Fruit fly (Drosophila melanogaster) whole organism, pupa: Measurements from ENCODE around the gene Nlg4.

Experiments used
- CG10348 ChIP-seq: fragments of 200-800 bp; sonication (Bioruptor generic); IDR thresholded peaks from 2 replicates; pipeline ENCODE4 v1.3.6; 2022; ENCODE audit warnings: missing biosample characterization, missing genetic modification characterization
- CG12605 ChIP-seq: fragments of 200-800 bp; sonication (Bioruptor generic); IDR thresholded peaks from 2 replicates; pipeline ENCODE4 v1.3.6; 2022; ENCODE audit warnings: missing biosample characterization, missing genetic modification characterization
- CG13204 ChIP-seq: fragments of 200-800 bp; sonication (Bioruptor generic); optimal IDR thresholded peaks from 2 replicates; lab custom pipeline; 2018; ENCODE audit warnings: missing biosample characterization, mild to moderate bottlenecking, missing genetic modification characterization, moderate library complexity
- CG14655 ChIP-seq: fragments of 200-800 bp; sonication (Bioruptor generic); optimal IDR thresholded peaks from 3 replicates; lab custom pipeline; 2017; ENCODE audit warnings: mild to moderate bottlenecking, missing biosample characterization, missing genetic modification reagents, missing genetic modification characterization
- CG15710 ChIP-seq: fragments of 200-800 bp; sonication (Bioruptor generic); optimal IDR thresholded peaks from 2 replicates; lab custom pipeline; 2018; ENCODE audit warnings: missing biosample characterization, mild to moderate bottlenecking, missing genetic modification characterization, moderate library complexity
- CG17806 ChIP-seq: fragments of 200-800 bp; sonication (Bioruptor generic); optimal IDR thresholded peaks from 2 replicates; lab custom pipeline; 2018; ENCODE audit warnings: missing biosample characterization, mild to moderate bottlenecking, missing genetic modification characterization, moderate library complexity
- CG32121 ChIP-seq: fragments of 200-800 bp; sonication (Bioruptor generic); IDR thresholded peaks from 2 replicates; pipeline ENCODE4 v1.3.6; 2022; ENCODE audit warnings: missing biosample characterization, missing genetic modification characterization
- CG34367 ChIP-seq: fragments of 200-800 bp; sonication (Bioruptor generic); optimal IDR thresholded peaks from 2 replicates; lab custom pipeline; 2018; ENCODE audit warnings: missing biosample characterization, mild to moderate bottlenecking, missing genetic modification characterization
- CG4496 ChIP-seq: fragments of 200-800 bp; sonication (Bioruptor generic); IDR thresholded peaks from 3 replicates; pipeline ENCODE4 v1.3.6; 2022; ENCODE audit warnings: missing biosample characterization, missing genetic modification characterization
- CG8159 ChIP-seq: fragments of 200-800 bp; sonication (Bioruptor generic); optimal IDR thresholded peaks from 3 replicates; lab custom pipeline; 2018; ENCODE audit warnings: missing biosample characterization, mild to moderate bottlenecking, missing genetic modification characterization, moderate library complexity
- CG8301 ChIP-seq: fragments of 200-800 bp; sonication (Bioruptor generic); optimal IDR thresholded peaks from 2 replicates; lab custom pipeline; 2018; ENCODE audit warnings: missing biosample characterization, mild to moderate bottlenecking, missing genetic modification characterization
- CG9948 ChIP-seq: fragments of 200-800 bp; sonication (Bioruptor generic); optimal IDR thresholded peaks from 2 replicates; lab custom pipeline; 2018; ENCODE audit warnings: missing biosample characterization, mild to moderate bottlenecking, missing genetic modification characterization, moderate library complexity
- D1 ChIP-seq: fragments of 200-800 bp; sonication (Bioruptor generic); optimal IDR thresholded peaks from 2 replicates; lab custom pipeline; 2018; ENCODE audit warnings: missing biosample characterization, mild to moderate bottlenecking, missing genetic modification characterization, moderate library complexity
- EcR ChIP-seq: fragments of 200-800 bp; sonication (Bioruptor generic); optimal IDR thresholded peaks from 3 replicates; lab custom pipeline; 2019; ENCODE audit warnings: missing biosample characterization, missing genetic modification characterization, mild to moderate bottlenecking, moderate library complexity, missing genetic modification reagents
- Ets98B ChIP-seq: fragments of 200-800 bp; sonication (Bioruptor generic); IDR thresholded peaks from 2 replicates; pipeline ENCODE4 v1.3.6; 2022; ENCODE audit warnings: missing biosample characterization, missing genetic modification characterization
- Pif1A ChIP-seq: fragments of 200-800 bp; sonication (Bioruptor generic); optimal IDR thresholded peaks from 3 replicates; lab custom pipeline; 2016; ENCODE audit warnings: missing biosample characterization, missing genetic modification characterization
- Pif1B ChIP-seq: fragments of 200-800 bp; sonication (Bioruptor generic); optimal IDR thresholded peaks from 3 replicates; lab custom pipeline; 2016; ENCODE audit warnings: missing biosample characterization, missing genetic modification characterization
- Snoo ChIP-seq: fragments of 200-800 bp; sonication (Bioruptor generic); optimal IDR thresholded peaks from 3 replicates; lab custom pipeline; 2017; ENCODE audit warnings: missing biosample characterization, mild to moderate bottlenecking, missing genetic modification characterization, inconsistent platforms
- fd96Ca ChIP-seq: fragments of 200-800 bp; sonication (Bioruptor generic); IDR thresholded peaks from 3 replicates; pipeline ENCODE4 v1.3.6; 2022; ENCODE audit warnings: missing biosample characterization, missing genetic modification characterization
- gl ChIP-seq: fragments of 200-800 bp; sonication (Bioruptor generic); optimal IDR thresholded peaks from 2 replicates; lab custom pipeline; 2018; ENCODE audit warnings: missing biosample characterization, mild to moderate bottlenecking, missing genetic modification characterization
- rn ChIP-seq: fragments of 200-800 bp; sonication (Bioruptor generic); IDR thresholded peaks from 2 replicates; pipeline ENCODE4 v1.3.6; 2022; ENCODE audit warnings: missing biosample characterization, missing genetic modification characterization

The Nlg4 gene

DNA sequence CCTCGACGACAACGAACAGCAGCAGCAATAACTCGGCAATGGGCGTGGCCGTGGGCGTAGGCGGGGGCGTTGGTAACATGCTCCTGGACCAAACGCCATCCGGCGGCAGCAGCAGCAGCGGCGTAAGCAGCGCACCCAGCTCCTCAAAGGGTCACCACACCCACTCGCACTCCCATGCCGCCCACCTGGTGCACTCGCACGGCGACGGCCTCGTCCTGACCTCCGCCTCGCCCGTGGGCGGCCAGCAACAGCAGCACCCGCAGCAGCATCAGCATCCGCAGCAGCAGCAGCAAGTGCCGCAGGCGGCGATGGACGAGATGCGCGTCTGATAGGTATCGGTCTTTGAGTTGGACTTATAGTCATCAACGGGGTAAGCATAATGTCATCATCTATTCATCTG lies 33.4 kb downstream of the Nlg4 start:
- no peak for TF ChIP-seq CG15710 (tag; lab: Kevin White, UChicago)
- no peak for TF ChIP-seq CG32121 (GFP tag; lab: Robert Waterston, UW)
- no peak for TF ChIP-seq CG13204 (GFP tag; lab: Kevin White, UChicago)
- no peak for TF ChIP-seq gl
- no peak for TF ChIP-seq CG34367 (tag; lab: Kevin White, UChicago)
- TF ChIP-seq EcR, result no peak
- no peak for TF ChIP-seq CG8159
- no peak for TF ChIP-seq fd96Ca (GFP tag; lab: Robert Waterston, UW)
- TF ChIP-seq CG14655 (GFP tag; lab: Kevin White, UChicago), result no peak

DNA sequence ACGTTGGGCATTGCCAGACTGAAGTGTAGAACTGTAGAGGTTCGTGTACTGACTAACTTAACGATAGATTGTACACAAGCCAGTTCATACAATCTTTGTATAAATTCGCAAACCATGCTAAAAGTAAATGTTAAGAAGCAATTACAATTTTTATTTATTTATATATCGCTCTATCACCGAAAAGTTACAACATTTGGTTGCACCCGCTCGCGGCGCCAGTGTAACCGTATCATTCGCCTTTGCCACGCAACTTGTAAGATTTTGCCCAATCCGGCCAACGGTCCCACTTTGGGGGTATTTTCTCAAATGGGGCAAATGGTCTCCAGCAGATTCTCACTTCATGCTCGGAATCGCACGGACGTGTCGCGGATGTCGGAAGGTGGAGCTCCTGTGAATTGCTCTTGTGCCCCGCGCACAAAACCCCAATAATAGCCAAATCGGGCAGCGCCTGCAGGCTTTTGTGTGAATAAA lies 47.9 kb downstream of the Nlg4 start, which contains the start of gene cic:
Gene cic, plus strand, starts transcription at position 328 of the 471 bp plus-strand sequence.
- TF ChIP-seq Pif1A (GFP tag; lab: Kevin White, UChicago) (no peak), CG8159 (peak; percentile 19), CG4496 (GFP tag; lab: Robert Waterston, UW) (no peak), CG12605 (GFP tag; lab: Robert Waterston, UW) (peak; percentile 22; the same call in 1 of the 2 replicates), CG14655 (GFP tag; lab: Kevin White, UChicago) (no peak), Pif1B (no peak), CG34367 (tag; lab: Kevin White, UChicago) (peak; percentile 2)

DNA sequence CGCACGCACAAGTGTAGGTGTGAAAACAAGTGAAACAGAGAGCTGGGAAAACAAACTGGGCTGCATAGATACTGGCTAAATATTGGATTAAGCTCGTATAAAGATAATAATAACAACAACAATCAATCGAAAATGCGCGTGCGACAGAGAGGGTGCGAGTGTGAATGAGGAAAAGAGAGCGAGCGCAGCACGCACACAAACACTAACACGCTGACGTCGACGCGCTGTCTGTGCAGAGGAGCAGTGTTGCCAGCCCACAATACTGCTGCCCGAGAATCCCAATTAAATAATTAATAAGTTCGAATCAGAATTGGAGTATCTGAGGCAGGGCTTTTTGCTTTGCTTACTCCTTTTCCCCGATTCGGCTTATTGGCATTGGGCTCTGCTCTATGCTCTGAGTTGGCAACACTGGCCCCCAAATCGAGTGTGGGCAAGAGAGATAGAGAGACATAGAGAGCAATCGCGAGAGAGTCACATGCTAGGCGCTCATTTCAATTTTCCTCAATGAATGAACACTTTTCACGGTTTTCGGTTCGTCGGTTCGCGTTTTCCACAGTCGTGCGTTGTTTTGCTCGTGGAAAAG lies 48.5 kb downstream of the Nlg4 start:
- TF ChIP-seq Pif1A (GFP tag; lab: Kevin White, UChicago), result peak; percentile 92
- peak; percentile 80 for TF ChIP-seq rn (GFP tag; lab: Robert Waterston, UW)
- TF ChIP-seq CG9948 (tag; lab: Kevin White, UChicago), result peak; percentile 56
- peak; percentile 72 for TF ChIP-seq gl
- TF ChIP-seq Pif1B, result peak; percentile 84
- TF ChIP-seq Snoo, result peak; percentile 65
- 0 out of 2 replicates have a peak, but pooled peaks have one; percentile 60 for TF ChIP-seq CG10348 (GFP tag; lab: Robert Waterston, UW)
- no peak for TF ChIP-seq CG13204 (GFP tag; lab: Kevin White, UChicago)
- TF ChIP-seq fd96Ca (GFP tag; lab: Robert Waterston, UW), result peak; percentile 95
- TF ChIP-seq CG4496 (GFP tag; lab: Robert Waterston, UW), result peak; percentile 96
- TF ChIP-seq CG32121 (GFP tag; lab: Robert Waterston, UW), result peak; percentile 92
- peak; percentile 95 for TF ChIP-seq Ets98B (GFP tag; lab: Robert Waterston, UW)
- peak; percentile 70 for TF ChIP-seq CG8301
- TF ChIP-seq CG17806 (tag; lab: Kevin White, UChicago), result peak; percentile 72
- peak; percentile 63 for TF ChIP-seq CG15710 (tag; lab: Kevin White, UChicago)
- TF ChIP-seq CG8159, result peak; percentile 55
- TF ChIP-seq CG34367 (tag; lab: Kevin White, UChicago), result peak; percentile 36
- TF ChIP-seq EcR, result no peak
- peak; percentile 61 for TF ChIP-seq D1 (tag; lab: Kevin White, UChicago)
- peak; percentile 75 for TF ChIP-seq CG14655 (GFP tag; lab: Kevin White, UChicago)
- TF ChIP-seq CG12605 (GFP tag; lab: Robert Waterston, UW), result peak; percentile 82

DNA sequence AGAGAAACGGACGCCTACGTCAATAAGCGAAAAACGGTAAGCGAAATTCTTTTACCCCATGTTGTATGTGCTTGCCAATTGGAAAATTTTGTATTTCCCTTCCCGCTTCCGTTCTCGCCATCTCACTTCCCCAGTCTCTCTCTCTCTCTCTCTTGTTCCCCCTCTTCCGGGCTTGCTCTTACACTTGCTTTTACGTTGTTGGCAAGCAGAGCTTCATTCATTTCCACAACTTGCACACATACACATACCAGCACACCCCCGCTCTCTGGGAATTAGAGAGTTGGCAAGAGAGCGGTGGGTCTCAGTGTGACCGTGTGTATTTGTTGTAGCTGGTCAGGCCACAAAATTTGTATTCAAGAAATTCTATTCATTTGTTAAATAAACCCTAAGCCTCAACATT lies 49.2 kb downstream of the Nlg4 start:
- TF ChIP-seq CG13204 (GFP tag; lab: Kevin White, UChicago), result peak; percentile 26
- TF ChIP-seq CG4496 (GFP tag; lab: Robert Waterston, UW), result peak; percentile 41; the same call in 2 of the 3 replicates
- peak; percentile 19 for TF ChIP-seq EcR
- no peak for TF ChIP-seq D1 (tag; lab: Kevin White, UChicago)
- no peak for TF ChIP-seq Pif1A (GFP tag; lab: Kevin White, UChicago)
- peak; percentile 5 for TF ChIP-seq Pif1B
- no peak for TF ChIP-seq CG14655 (GFP tag; lab: Kevin White, UChicago)
- peak; percentile 13; the same call in 1 of the 2 replicates for TF ChIP-seq CG12605 (GFP tag; lab: Robert Waterston, UW)
- peak; percentile 22; the same call in 1 of the 2 replicates for TF ChIP-seq Ets98B (GFP tag; lab: Robert Waterston, UW)

DNA sequence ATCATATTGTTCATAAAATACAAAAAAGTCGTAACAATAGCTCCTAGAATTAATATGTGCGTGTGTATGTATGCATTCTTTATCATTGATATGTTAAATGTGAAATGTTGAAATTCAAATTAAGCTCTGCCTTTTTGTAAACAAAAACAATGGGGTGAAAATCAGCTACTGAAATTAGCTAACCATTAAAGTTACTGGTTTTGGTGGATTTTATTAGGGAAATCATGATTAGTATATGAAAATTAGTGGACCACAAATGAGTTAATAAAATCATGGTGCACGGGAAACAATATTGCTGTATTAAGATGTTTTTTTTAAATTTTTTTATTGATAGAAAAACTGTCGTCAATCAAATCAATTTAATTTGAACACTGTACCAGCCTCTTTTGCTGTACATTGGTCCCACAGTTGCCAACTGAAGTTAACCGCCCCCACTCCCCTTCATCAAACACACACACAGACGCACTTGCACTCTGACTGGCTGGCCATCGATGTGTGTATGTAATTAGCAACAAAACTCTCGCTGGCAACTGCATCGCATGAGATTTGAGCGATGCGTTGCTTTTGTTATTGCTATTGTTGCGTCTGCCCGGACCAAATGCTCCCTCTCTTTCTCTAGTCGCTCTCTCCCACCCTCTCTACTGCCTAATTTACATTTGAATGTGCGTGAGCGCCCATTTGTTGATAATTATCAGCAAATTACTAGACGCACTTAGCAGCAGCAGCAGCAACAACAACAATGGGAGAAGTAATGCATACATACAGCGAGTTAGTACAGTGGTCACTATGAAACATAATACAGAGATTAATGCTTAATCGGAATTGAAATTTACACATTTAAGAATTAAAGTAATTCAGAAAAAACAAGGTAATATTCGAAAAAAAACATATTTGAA lies 49.9 kb downstream of the Nlg4 start:
- TF ChIP-seq EcR (no peak), CG32121 (GFP tag; lab: Robert Waterston, UW) (peak; percentile 50; the same call in 1 of the 2 replicates), Ets98B (GFP tag; lab: Robert Waterston, UW) (peak; percentile 42), CG8159 (no peak), CG12605 (GFP tag; lab: Robert Waterston, UW) (no peak), Pif1B (no peak), D1 (tag; lab: Kevin White, UChicago) (peak; percentile 51), CG9948 (tag; lab: Kevin White, UChicago) (peak; percentile 6), Pif1A (GFP tag; lab: Kevin White, UChicago) (peak; percentile 21), Snoo (no peak), CG15710 (tag; lab: Kevin White, UChicago) (no peak), CG14655 (GFP tag; lab: Kevin White, UChicago) (no peak), CG34367 (tag; lab: Kevin White, UChicago) (no peak), CG4496 (GFP tag; lab: Robert Waterston, UW) (peak; percentile 35; the same call in 1 of the 3 replicates), CG8301 (no peak), rn (GFP tag; lab: Robert Waterston, UW) (no peak; the same call in 1 of the 2 replicates), CG13204 (GFP tag; lab: Kevin White, UChicago) (no peak), fd96Ca (GFP tag; lab: Robert Waterston, UW) (no peak), CG17806 (tag; lab: Kevin White, UChicago) (no peak), CG10348 (GFP tag; lab: Robert Waterston, UW) (no peak), gl (no peak)
